Worm (Caenorhabditis elegans) whole organism, L2 larva: ENCODE data around the gene T23F11.11.

Source experiments
- aly-2 ChIP-seq: fragments of 150-350 bp; optimal IDR thresholded peaks from 2 replicates; lab custom pipeline; 2014; ENCODE audit warnings: missing biosample characterization, missing genetic modification characterization
- elt-1 ChIP-seq: fragments of 150-350 bp; optimal IDR thresholded peaks from 2 replicates; lab custom pipeline; 2014; ENCODE audit warnings: missing biosample characterization, missing genetic modification characterization
- nhr-11 ChIP-seq: fragments of 150-350 bp; optimal IDR thresholded peaks from 2 replicates; lab custom pipeline; 2014; ENCODE audit warnings: missing biosample characterization, missing genetic modification characterization
- nhr-21 ChIP-seq: fragments of 150-350 bp; optimal IDR thresholded peaks from 2 replicates; lab custom pipeline; 2014; ENCODE audit warnings: missing biosample characterization, missing genetic modification characterization
- nhr-237 ChIP-seq: fragments of 150-350 bp; optimal IDR thresholded peaks from 2 replicates; lab custom pipeline; 2014; ENCODE audit warnings: missing biosample characterization, missing genetic modification characterization
- snpc-4 ChIP-seq: fragments of 150-350 bp; optimal IDR thresholded peaks from 2 replicates; lab custom pipeline; 2014; ENCODE audit warnings: missing biosample characterization, missing genetic modification characterization
- unc-62 ChIP-seq: fragments of 150-350 bp; optimal IDR thresholded peaks from 2 replicates; lab custom pipeline; 2014; ENCODE audit warnings: missing biosample characterization, missing genetic modification reagents, missing genetic modification characterization
- zag-1 ChIP-seq: fragments of 150-350 bp; optimal IDR thresholded peaks from 2 replicates; lab custom pipeline; 2014; ENCODE audit warnings: missing biosample characterization, missing genetic modification characterization

- TF ChIP-seq nhr-21 (tag; lab: Kevin White, UChicago) (no peak), aly-2 (no peak), unc-62 (GFP tag; lab: Kevin White, UChicago) (no peak), nhr-11 (tag; lab: Kevin White, UChicago) (no peak), elt-1 (tag; lab: Kevin White, UChicago) (no peak), nhr-237 (tag; lab: Kevin White, UChicago) (no peak), snpc-4 (no peak), zag-1 (no peak)
Observed at ce11 chrIII:4643262-4643661, 28.1 kb downstream of the T23F11.11 start, which contains the start of gene pfas-1.
